Fruit fly (Drosophila melanogaster): ENCODE measurements around the gene cv-d.

cv-d gene

DNA sequence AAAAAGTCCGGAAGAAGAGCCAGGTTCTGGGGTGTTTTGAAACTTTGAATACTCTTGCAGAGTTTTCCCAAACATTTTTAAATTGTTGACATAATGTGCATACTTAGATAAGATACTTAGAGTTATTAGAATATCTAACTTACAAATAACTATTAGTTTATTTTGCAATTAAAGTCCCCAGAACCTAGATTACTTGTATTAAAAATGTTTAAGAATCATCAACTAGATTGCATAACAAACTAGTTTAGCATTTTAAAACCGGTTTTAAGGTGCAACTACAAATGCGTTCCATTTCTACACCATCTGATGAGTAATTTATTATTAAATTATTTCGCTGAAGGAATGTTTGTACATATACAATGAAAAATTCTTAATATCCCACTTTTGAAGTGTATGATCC, 47.0 kb downstream of the cv-d start (continued):
- TF ChIP-seq OdsH (GFP tag; optimal IDR thresholded peaks at IDR 0.05) (no peak), achi (GFP tag; optimal IDR thresholded peaks at IDR 0.05) (peak; percentile 3), vri (GFP tag; optimal IDR thresholded peaks at IDR 0.05) (no peak), CG8119 (GFP tag; IDR thresholded peaks at IDR 0.05) (peak; percentile 36; the same call in 2 of the 3 replicates), Blimp-1 (GFP tag; optimal IDR thresholded peaks at IDR 0.05) (no peak), Sox15 (GFP tag; optimal IDR thresholded peaks at IDR 0.05) (no peak), CG3032 (tag; optimal IDR thresholded peaks at IDR 0.05) (no peak), Gug (GFP tag; IDR thresholded peaks at IDR 0.05) (no peak), CG6163 (GFP tag; IDR thresholded peaks at IDR 0.05) (no peak), CG3919 (GFP tag; optimal IDR thresholded peaks at IDR 0.05) (no peak), net (GFP tag; optimal IDR thresholded peaks at IDR 0.05) (no peak), ss (GFP tag; optimal IDR thresholded peaks at IDR 0.05) (no peak), CG8632 (GFP tag; optimal IDR thresholded peaks at IDR 0.05) (no peak), CG6276 (GFP tag; optimal IDR thresholded peaks at IDR 0.05) (no peak), acj6 (GFP tag; optimal IDR thresholded peaks at IDR 0.05) (no peak), fd85E (GFP tag; optimal IDR thresholded peaks at IDR 0.05) (no peak), Hr4 (GFP tag; optimal IDR thresholded peaks at IDR 0.05) (peak; percentile 47), CG4318 (GFP tag; optimal IDR thresholded peaks at IDR 0.05) (no peak), dac (GFP tag; optimal IDR thresholded peaks at IDR 0.05) (no peak), dsx (GFP tag; optimal IDR thresholded peaks at IDR 0.05; ENCODE audit: poor library complexity, severe bottlenecking) (no peak), Hr38 (GFP tag; optimal IDR thresholded peaks at IDR 0.05) (no peak), topi (GFP tag; optimal IDR thresholded peaks at IDR 0.05) (peak; percentile 45), CG11902 (GFP tag; optimal IDR thresholded peaks at IDR 0.05) (no peak), CG9139 (GFP tag; optimal IDR thresholded peaks at IDR 0.05) (no peak), Ets96B (tag; optimal IDR thresholded peaks at IDR 0.05) (no peak), Sox102F (GFP tag; optimal IDR thresholded peaks at IDR 0.05) (no peak)

DNA sequence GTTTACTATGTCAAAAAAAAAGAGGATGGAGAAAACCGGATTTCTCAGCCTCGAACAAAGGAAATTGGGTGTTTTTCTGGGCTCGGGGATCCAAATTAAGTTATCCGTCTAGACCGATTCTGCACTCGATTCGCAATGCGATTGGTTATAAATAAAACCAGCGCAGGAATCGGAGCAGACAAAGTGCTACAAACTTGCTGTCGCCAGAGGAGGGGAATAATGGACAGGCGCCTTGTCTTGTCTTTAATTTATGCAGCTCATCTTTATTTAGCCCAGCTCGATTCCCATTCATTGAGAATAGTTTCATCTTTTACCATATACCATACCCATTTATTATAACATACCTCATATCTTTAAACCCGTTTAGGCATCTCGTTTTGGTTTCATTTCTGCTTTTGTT, 48.7 kb downstream of the cv-d start:
- TF ChIP-seq CG31627 (GFP tag; optimal IDR thresholded peaks at IDR 0.05) (no peak), dsx (GFP tag; optimal IDR thresholded peaks at IDR 0.05; ENCODE audit: poor library complexity, severe bottlenecking) (peak; percentile 96)

DNA sequence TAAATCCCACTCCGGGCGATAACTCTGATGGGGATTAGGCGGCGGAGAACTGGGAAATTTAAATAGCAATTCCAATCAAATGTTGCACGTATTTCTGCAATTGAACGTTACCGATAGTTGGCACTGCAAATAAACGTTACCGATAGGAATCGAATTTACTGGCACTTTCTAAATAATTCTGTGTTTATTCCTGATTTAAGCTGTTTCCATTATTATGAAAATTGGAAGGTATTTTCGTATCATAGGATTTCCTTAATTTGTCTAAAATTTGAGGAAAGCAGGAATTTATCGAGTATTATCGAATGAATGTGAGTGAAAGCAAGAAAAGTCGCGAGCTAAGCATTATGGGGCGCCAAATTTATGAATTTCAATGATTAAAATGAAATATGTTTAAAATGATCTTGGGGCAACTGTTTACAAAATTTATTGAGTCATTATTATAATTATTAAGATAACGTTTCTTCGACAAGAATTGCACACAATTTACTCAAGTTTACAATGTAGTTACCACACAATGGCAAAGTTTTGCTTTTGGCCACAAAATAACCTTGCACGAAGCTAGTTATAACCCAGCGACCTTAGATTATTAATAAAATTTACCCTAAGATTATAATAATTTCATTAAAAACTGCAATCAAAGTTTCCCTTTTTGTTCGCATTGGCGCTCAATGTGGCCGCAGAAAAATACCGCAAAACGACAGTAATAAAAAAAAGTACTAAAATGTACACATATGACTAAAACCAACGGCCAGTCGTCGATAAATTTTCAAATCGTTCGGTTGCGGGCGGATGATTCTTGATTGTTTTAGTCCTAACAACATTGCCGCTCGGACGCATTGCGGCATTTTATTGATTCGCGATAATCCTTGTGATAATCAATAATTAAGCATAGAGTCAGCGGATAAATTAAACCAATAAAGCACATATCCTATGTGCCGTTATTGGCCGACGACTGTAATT, 49.6 kb downstream of the cv-d start, which contains the start of gene alpha-Man-IIb:
alpha-Man-IIb (plus strand) TSS at position 747 of the 960 bp plus-strand sequence.
- TF ChIP-seq fd85E (GFP tag; optimal IDR thresholded peaks at IDR 0.05) (no peak), acj6 (GFP tag; optimal IDR thresholded peaks at IDR 0.05) (no peak), Hr4 (GFP tag; optimal IDR thresholded peaks at IDR 0.05) (no peak), CG16779 (tag; optimal IDR thresholded peaks at IDR 0.05) (no peak), vri (GFP tag; optimal IDR thresholded peaks at IDR 0.05) (no peak), lz (GFP tag; optimal IDR thresholded peaks at IDR 0.05) (peak; percentile 5), CG4318 (GFP tag; optimal IDR thresholded peaks at IDR 0.05) (no peak), CG10669 (GFP tag; optimal IDR thresholded peaks at IDR 0.05) (no peak), dsx (GFP tag; optimal IDR thresholded peaks at IDR 0.05; ENCODE audit: poor library complexity, severe bottlenecking) (peak; percentile 69), CG6276 (GFP tag; optimal IDR thresholded peaks at IDR 0.05) (no peak), Sox14 (GFP tag; optimal IDR thresholded peaks at IDR 0.05) (peak; percentile 34), CG34406 (GFP tag; optimal IDR thresholded peaks at IDR 0.05) (no peak), Smox (GFP tag; optimal IDR thresholded peaks at IDR 0.05) (no peak), salr (GFP tag; optimal IDR thresholded peaks at IDR 0.05) (no peak), CG3032 (tag; optimal IDR thresholded peaks at IDR 0.05) (peak; percentile 59), ss (GFP tag; optimal IDR thresholded peaks at IDR 0.05) (peak in 1 of 2 experiments; percentile 23), CG11294 (GFP tag; IDR thresholded peaks at IDR 0.05) (no peak), Eip93F (GFP tag; optimal IDR thresholded peaks at IDR 0.05) (no peak), esn (GFP tag; optimal IDR thresholded peaks at IDR 0.05) (peak; percentile 19), CG7368 (GFP tag; optimal IDR thresholded peaks at IDR 0.05) (no peak), CG3919 (GFP tag; optimal IDR thresholded peaks at IDR 0.05) (peak; percentile 7), CG9139 (GFP tag; optimal IDR thresholded peaks at IDR 0.05) (no peak), Lpt (GFP tag; optimal IDR thresholded peaks at IDR 0.05) (no peak), Eip75B (GFP tag; optimal IDR thresholded peaks at IDR 0.05) (peak; percentile 13), CG10631 (GFP tag; optimal IDR thresholded peaks at IDR 0.05) (no peak), CG11902 (GFP tag; optimal IDR thresholded peaks at IDR 0.05) (no peak), CG32006 (GFP tag; optimal IDR thresholded peaks at IDR 0.05) (no peak), CG6163 (GFP tag; IDR thresholded peaks at IDR 0.05) (peak; percentile 30; the same call in 1 of the 3 replicates), OdsH (GFP tag; optimal IDR thresholded peaks at IDR 0.05) (no peak), Blimp-1 (GFP tag; optimal IDR thresholded peaks at IDR 0.05) (no peak), CG11762 (GFP tag; optimal IDR thresholded peaks at IDR 0.05; ENCODE audit: insufficient read depth) (no peak), fd59A (GFP tag; optimal IDR thresholded peaks at IDR 0.05) (no peak)
